Worm (Caenorhabditis elegans) whole organism, mixed stage, embryonic: ENCODE data around the gene T20D4.19.

ENCODE experiments used
- lsy-2 ChIP-seq: fragments of 150-350 bp; optimal IDR thresholded peaks from 2 replicates; lab custom pipeline; 2014; ENCODE audit warnings: missing biosample characterization, missing genetic modification characterization
- nhr-28 ChIP-seq: fragments of 150-350 bp; optimal IDR thresholded peaks from 2 replicates; lab custom pipeline; 2014; ENCODE audit warnings: missing biosample characterization, missing genetic modification characterization

- no peak for TF ChIP-seq nhr-28
- no peak for TF ChIP-seq lsy-2 (tag; lab: Kevin White, UChicago)
These were observed 32.1 kb upstream of the T20D4.19 start, which contains the start of gene slc-28.1 for ce11 chrV:3463514-3463913.
